Fruit fly (Drosophila melanogaster): ENCODE measurements around the gene Men-b.

Gene Men-b

DNA sequence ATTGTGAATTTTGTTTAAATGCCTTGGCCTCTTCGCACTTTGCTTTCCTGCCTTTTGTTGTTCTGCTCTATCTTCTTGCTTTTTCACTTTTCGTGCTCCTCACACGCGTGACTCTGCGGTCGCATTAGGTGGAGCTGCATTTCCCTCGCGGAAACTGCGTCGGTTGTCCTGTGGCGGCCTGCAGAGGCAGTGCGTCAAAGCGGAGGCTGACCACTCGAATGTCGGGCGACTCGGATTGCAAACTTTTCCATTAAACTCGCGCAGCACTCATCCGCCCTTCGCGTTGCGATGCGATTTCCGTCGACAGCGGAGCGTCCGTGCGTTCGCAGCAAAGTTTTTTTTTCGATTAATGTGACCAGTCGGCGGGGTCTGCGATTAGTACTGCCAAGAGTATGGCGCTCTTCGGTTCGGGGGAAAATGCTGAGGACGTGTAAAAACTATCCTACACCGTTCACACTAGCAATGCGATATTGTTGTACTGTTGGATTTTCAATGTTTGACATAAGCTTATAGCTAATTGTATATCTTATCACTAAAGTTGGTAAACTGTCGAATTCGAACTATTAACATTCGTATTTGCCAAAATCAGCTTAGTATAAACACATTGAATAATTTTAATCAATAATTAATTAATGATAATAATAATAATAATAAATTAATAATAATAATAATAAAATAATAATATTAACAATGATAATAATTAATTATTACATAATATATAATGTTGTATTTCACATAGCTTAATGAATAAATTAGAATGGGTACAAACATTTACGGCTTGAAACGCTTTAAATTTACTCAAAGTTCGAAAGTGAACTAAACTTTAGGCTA lies 562 bp upstream of the Men-b start, which contains the start of gene CG6051 (continued):
- TF ChIP-seq CG7839 (tag; optimal IDR thresholded peaks at IDR 0.05): peak; percentile 62
- peak; percentile 66 for TF ChIP-seq CG9609 (GFP tag; optimal IDR thresholded peaks at IDR 0.05)
- peak; percentile 51 for TF ChIP-seq dmrt11E (tag; optimal IDR thresholded peaks at IDR 0.05)
- no peak for TF ChIP-seq GATAe (GFP tag; conservative IDR thresholded peaks at IDR 0.05)
- TF ChIP-seq ap (GFP tag; IDR thresholded peaks at IDR 0.05): no peak
- peak; percentile 64 for TF ChIP-seq PHDP (tag; optimal IDR thresholded peaks at IDR 0.05)
- no peak for TF ChIP-seq CG14014 (GFP tag; IDR thresholded peaks at IDR 0.05)
- peak; percentile 30 for TF ChIP-seq CG9727 (GFP tag; optimal IDR thresholded peaks at IDR 0.05)
- peak; percentile 69 for TF ChIP-seq grau (tag; optimal IDR thresholded peaks at IDR 0.05)
- TF ChIP-seq pb (GFP tag; optimal IDR thresholded peaks at IDR 0.05): peak; percentile 11
- TF ChIP-seq aop (GFP tag; IDR thresholded peaks at IDR 0.05): no peak
- TF ChIP-seq gsb-n (tag; optimal IDR thresholded peaks at IDR 0.05): no peak
- TF ChIP-seq CG16779 (GFP tag; IDR thresholded peaks at IDR 0.05): no peak
- TF ChIP-seq chn (GFP tag; optimal IDR thresholded peaks at IDR 0.05): peak; percentile 8
- TF ChIP-seq cwo (GFP tag; optimal IDR thresholded peaks at IDR 0.05): peak; percentile 46
- no peak for TF ChIP-seq Adf1 (GFP tag; IDR thresholded peaks at IDR 0.05)
- no peak for TF ChIP-seq ranshi (GFP tag; IDR thresholded peaks at IDR 0.05)
- TF ChIP-seq tll (GFP tag; optimal IDR thresholded peaks at IDR 0.05): peak in 1 of 2 experiments; percentile 70
- no peak for TF ChIP-seq jigr1 (GFP tag; IDR thresholded peaks at IDR 0.05)
- TF ChIP-seq usp (GFP tag; optimal IDR thresholded peaks at IDR 0.05): no peak
- TF ChIP-seq ro (GFP tag; IDR thresholded peaks at IDR 0.05): no peak
- TF ChIP-seq Optix (GFP tag; IDR thresholded peaks at IDR 0.05): no peak
- TF ChIP-seq ftz-f1 (GFP tag; optimal IDR thresholded peaks at IDR 0.05): peak; percentile 41
- no peak for TF ChIP-seq CG14441 (GFP tag; IDR thresholded peaks at IDR 0.05)
- TF ChIP-seq NfI (GFP tag; optimal IDR thresholded peaks at IDR 0.05): peak; percentile 66
- TF ChIP-seq CG12104 (GFP tag; optimal IDR thresholded peaks at IDR 0.05): peak; percentile 37
- TF ChIP-seq Side (GFP tag; optimal IDR thresholded peaks at IDR 0.05): peak; percentile 41
- peak; percentile 4 for TF ChIP-seq Fer2 (tag; optimal IDR thresholded peaks at IDR 0.05)
- no peak for TF ChIP-seq ham (GFP tag; IDR thresholded peaks at IDR 0.05)
- no peak for TF ChIP-seq mld (GFP tag; IDR thresholded peaks at IDR 0.05; ENCODE audit: partially characterized antibody)
- no peak for TF ChIP-seq CG8290 (GFP tag; optimal IDR thresholded peaks at IDR 0.05)
- peak in 1 of 2 experiments; percentile 89 for TF ChIP-seq CG8290 (tag; optimal IDR thresholded peaks at IDR 0.05)
- TF ChIP-seq CG30020 (tag; optimal IDR thresholded peaks at IDR 0.05): peak; percentile 84
- peak; percentile 72 for TF ChIP-seq trem (tag; optimal IDR thresholded peaks at IDR 0.05)
- TF ChIP-seq CG16815 (GFP tag; optimal IDR thresholded peaks at IDR 0.05): peak; percentile 41
- TF ChIP-seq CG8388 (GFP tag; optimal IDR thresholded peaks at IDR 0.05): no peak
- TF ChIP-seq kay (GFP tag; optimal IDR thresholded peaks at IDR 0.05): peak; percentile 13
- TF ChIP-seq tna (GFP tag; IDR thresholded peaks at IDR 0.05; ENCODE audit: partially characterized antibody): no peak
- TF ChIP-seq CG11085 (GFP tag; IDR thresholded peaks at IDR 0.05): no peak
- TF ChIP-seq CG31388 (GFP tag; optimal IDR thresholded peaks at IDR 0.05): no peak
- peak; percentile 65 for TF ChIP-seq CG10267 (tag; optimal IDR thresholded peaks at IDR 0.05)
- TF ChIP-seq CG1529 (GFP tag; optimal IDR thresholded peaks at IDR 0.05): no peak
- TF ChIP-seq CG17385 (GFP tag; optimal IDR thresholded peaks at IDR 0.05): peak; percentile 7
- TF ChIP-seq Bdp1 (GFP tag; optimal IDR thresholded peaks at IDR 0.05): peak; percentile 31
- peak; percentile 45 for TF ChIP-seq HmgD (GFP tag; optimal IDR thresholded peaks at IDR 0.05)
- no peak for TF ChIP-seq bowl (GFP tag; IDR thresholded peaks at IDR 0.05)
- TF ChIP-seq zen2 (GFP tag; IDR thresholded peaks at IDR 0.05; ENCODE audit: partially characterized antibody): no peak
- TF ChIP-seq CG6272 (GFP tag; IDR thresholded peaks at IDR 0.05): peak; percentile 44; the same call in 1 of the 2 replicates
- no peak for TF ChIP-seq seq (GFP tag; IDR thresholded peaks at IDR 0.05)
- TF ChIP-seq CG7372 (GFP tag; IDR thresholded peaks at IDR 0.05): no peak

Measured in whole organism, embryonic.